Fruit fly (Drosophila melanogaster) whole organism, embryonic: ENCODE measurements around the gene CG34305.

Experiments used
- Atf-2 ChIP-seq: fragments of 200-800 bp; sonication (Bioruptor generic); optimal IDR thresholded peaks from 2 replicates; lab custom pipeline; 2016; ENCODE audit warnings: missing biosample characterization, missing genetic modification characterization
- B-H1 ChIP-seq: fragments of 200-800 bp; sonication (Bioruptor generic); IDR thresholded peaks from 3 replicates; pipeline ENCODE4 v1.3.6; 2022; ENCODE audit warnings: missing biosample characterization, missing genetic modification characterization
- Bgb ChIP-seq: fragments of 200-800 bp; sonication (Bioruptor generic); IDR thresholded peaks from 2 replicates; pipeline ENCODE4 v1.3.6; 2022; ENCODE audit warnings: missing biosample characterization, missing genetic modification characterization; ENCODE audit not compliant: partially characterized antibody
- Blimp-1 ChIP-seq: fragments of 200-800 bp; sonication (Bioruptor generic); optimal IDR thresholded peaks from 3 replicates; lab custom pipeline; 2018; ENCODE audit warnings: missing biosample characterization, missing genetic modification characterization, mild to moderate bottlenecking, moderate library complexity, missing genetic modification reagents
- CG10321 ChIP-seq: fragments of 200-800 bp; sonication (Bioruptor generic); IDR thresholded peaks from 2 replicates; pipeline ENCODE4 v1.3.6; 2022; ENCODE audit warnings: missing biosample characterization, missing genetic modification characterization
- CG12391 ChIP-seq: fragments of 200-800 bp; sonication (Bioruptor generic); optimal IDR thresholded peaks from 3 replicates; lab custom pipeline; 2018; ENCODE audit warnings: missing biosample characterization, mild to moderate bottlenecking, missing genetic modification characterization, moderate library complexity
- CG13424 ChIP-seq: fragments of 200-800 bp; sonication (Bioruptor generic); optimal IDR thresholded peaks from 2 replicates; lab custom pipeline; 2019; ENCODE audit warnings: missing biosample characterization, mild to moderate bottlenecking, missing genetic modification characterization, moderate library complexity
- CG13775 ChIP-seq: fragments of 200-800 bp; sonication (Bioruptor generic); optimal IDR thresholded peaks from 3 replicates; lab custom pipeline; 2017; ENCODE audit warnings: missing biosample characterization, mild to moderate bottlenecking, missing genetic modification characterization
- CG13894 ChIP-seq: fragments of 200-800 bp; sonication (Bioruptor generic); optimal IDR thresholded peaks from 3 replicates; lab custom pipeline; 2018; ENCODE audit warnings: missing biosample characterization, mild to moderate bottlenecking, missing genetic modification characterization, moderate library complexity
- CG1792 ChIP-seq: fragments of 200-800 bp; sonication (Bioruptor generic); optimal IDR thresholded peaks from 2 replicates; lab custom pipeline; 2016; ENCODE audit warnings: missing biosample characterization, missing genetic modification characterization
- CG18011 ChIP-seq: fragments of 200-800 bp; sonication (Bioruptor generic); optimal IDR thresholded peaks from 2 replicates; lab custom pipeline; 2017; ENCODE audit warnings: missing biosample characterization, missing genetic modification characterization, mild to moderate bottlenecking, moderate library complexity, missing genotype
- CG2199 ChIP-seq: fragments of 200-800 bp; sonication (Bioruptor generic); IDR thresholded peaks from 3 replicates; pipeline ENCODE4 v1.3.6; 2022; ENCODE audit warnings: missing biosample characterization, missing genetic modification characterization
- CG2202 ChIP-seq: fragments of 200-800 bp; sonication (Bioruptor generic); optimal IDR thresholded peaks from 2 replicates; lab custom pipeline; 2018; ENCODE audit warnings: missing biosample characterization, mild to moderate bottlenecking, missing genetic modification characterization
- CG2875 ChIP-seq: fragments of 200-800 bp; sonication (Bioruptor generic); optimal IDR thresholded peaks from 2 replicates; lab custom pipeline; 2017; ENCODE audit warnings: missing biosample characterization, mild to moderate bottlenecking, missing genetic modification characterization, missing genetic modification reagents
- CG32767 ChIP-seq: fragments of 200-800 bp; sonication (Bioruptor generic); IDR thresholded peaks from 2 replicates; pipeline ENCODE4 v1.3.6; 2022; ENCODE audit warnings: missing biosample characterization, missing genetic modification characterization
- CG7271 ChIP-seq: fragments of 200-800 bp; sonication (Bioruptor generic); optimal IDR thresholded peaks from 2 replicates; lab custom pipeline; 2018; ENCODE audit warnings: missing biosample characterization, mild to moderate bottlenecking, missing genetic modification characterization, moderate library complexity
- CG7987 ChIP-seq: fragments of 200-800 bp; sonication (Bioruptor generic); optimal IDR thresholded peaks from 2 replicates; lab custom pipeline; 2018; ENCODE audit warnings: missing biosample characterization, mild to moderate bottlenecking, missing genetic modification characterization, moderate library complexity
- CG8388 ChIP-seq: fragments of 200-800 bp; sonication (Bioruptor generic); optimal IDR thresholded peaks from 2 replicates; lab custom pipeline; 2019; ENCODE audit warnings: missing biosample characterization, mild to moderate bottlenecking, missing genetic modification characterization, moderate library complexity
- CrebB ChIP-seq: fragments of 200-800 bp; sonication (Bioruptor generic); optimal IDR thresholded peaks from 3 replicates; lab custom pipeline; 2018; ENCODE audit warnings: missing biosample characterization, mild to moderate bottlenecking, missing genetic modification characterization
- Dll ChIP-seq: fragments of 200-800 bp; sonication (Bioruptor generic); IDR thresholded peaks from 4 replicates; pipeline ENCODE4 v1.3.6; 2022; ENCODE audit warnings: missing biosample characterization, missing genetic modification characterization; ENCODE audit not compliant: partially characterized antibody
- Drgx ChIP-seq: fragments of 200-800 bp; sonication (Bioruptor generic); IDR thresholded peaks from 2 replicates; pipeline ENCODE4 v1.3.6; 2022; ENCODE audit warnings: missing biosample characterization, missing genetic modification characterization
- E2f2 ChIP-seq: fragments of 200-800 bp; sonication (Bioruptor generic); IDR thresholded peaks from 2 replicates; pipeline ENCODE4 v1.3.6; 2022; ENCODE audit warnings: missing biosample characterization, missing genetic modification characterization
- Ets65A ChIP-seq: fragments of 200-800 bp; sonication (Bioruptor generic); peaks from one replicate; lab custom pipeline; 2016; ENCODE audit warnings: missing biosample characterization, missing genetic modification characterization
- HHEX ChIP-seq: fragments of 200-800 bp; sonication (Bioruptor generic); optimal IDR thresholded peaks from 3 replicates; lab custom pipeline; 2017; ENCODE audit warnings: missing biosample characterization, mild to moderate bottlenecking, missing genetic modification characterization, missing genetic modification reagents
- Meics ChIP-seq: fragments of 200-800 bp; sonication (Bioruptor generic); optimal IDR thresholded peaks from 2 replicates; lab custom pipeline; 2017; ENCODE audit warnings: missing biosample characterization, mild to moderate bottlenecking, missing genetic modification characterization
- Myb ChIP-seq: fragments of 200-800 bp; sonication (Bioruptor generic); optimal IDR thresholded peaks from 2 replicates; lab custom pipeline; 2016; ENCODE audit warnings: missing biosample characterization, missing genetic modification characterization
- Neu2 ChIP-seq: fragments of 200-800 bp; sonication (Bioruptor generic); optimal IDR thresholded peaks from 3 replicates; lab custom pipeline; 2016; ENCODE audit warnings: missing biosample characterization, missing genetic modification characterization, borderline replicate concordance
- Sox100B ChIP-seq: fragments of 200-800 bp; sonication (Bioruptor generic); optimal IDR thresholded peaks from 3 replicates; lab custom pipeline; 2018; ENCODE audit warnings: missing biosample characterization, mild to moderate bottlenecking, missing genetic modification characterization
- corto ChIP-seq: fragments of 200-800 bp; sonication (Bioruptor generic); optimal IDR thresholded peaks from 2 replicates; lab custom pipeline; 2016; ENCODE audit warnings: missing biosample characterization, mild to moderate bottlenecking, missing genetic modification characterization, moderate library complexity
- croc ChIP-seq: fragments of 200-800 bp; sonication (Bioruptor generic); conservative IDR thresholded peaks from 3 replicates; pipeline ENCODE4 v1.3.6; 2022; ENCODE audit warnings: missing biosample characterization, missing genetic modification characterization
- fru ChIP-seq: fragments of >200 bp; optimal IDR thresholded peaks from 2 replicates; lab custom pipeline; 2017
- gcm2 ChIP-seq: fragments of 200-800 bp; sonication (Bioruptor generic); optimal IDR thresholded peaks from 2 replicates; lab custom pipeline; 2016; ENCODE audit warnings: missing biosample characterization, missing genetic modification characterization
- h ChIP-seq: fragments of >200 bp; optimal IDR thresholded peaks from 2 replicates; lab custom pipeline; 2017
- inv ChIP-seq: fragments of 200-800 bp; sonication (Bioruptor generic); IDR thresholded peaks from 2 replicates; pipeline ENCODE4 v1.3.6; 2022; ENCODE audit warnings: missing biosample characterization, missing genetic modification characterization; ENCODE audit not compliant: partially characterized antibody
- jumu ChIP-seq: fragments of 200-800 bp; sonication (Bioruptor generic); optimal IDR thresholded peaks from 3 replicates; lab custom pipeline; 2016; ENCODE audit warnings: missing biosample characterization, missing genetic modification characterization
- kay ChIP-seq: fragments of 200-800 bp; sonication (Bioruptor generic); optimal IDR thresholded peaks from 2 replicates; lab custom pipeline; 2016; ENCODE audit warnings: missing biosample characterization, missing genetic modification characterization
- ken ChIP-seq: fragments of 200-800 bp; sonication (Bioruptor generic); IDR thresholded peaks from 3 replicates; pipeline ENCODE4 v1.3.6; 2022; ENCODE audit warnings: missing biosample characterization, missing genetic modification characterization
- lola ChIP-seq, 3 experiments: fragments of >200 bp in 2 of 3; fragments of 200-800 bp in 1 of 3; sonication (Bioruptor generic) in 1 of 3; optimal IDR thresholded peaks; 2 replicates each; lab custom pipeline; 2017 to 2019; ENCODE audit warnings: missing biosample characterization in 3 of 3, missing genetic modification characterization in 3 of 3, mild to moderate bottlenecking in 1 of 3, moderate library complexity in 1 of 3
- luna ChIP-seq: fragments of 200-800 bp; sonication (Bioruptor generic); optimal IDR thresholded peaks from 2 replicates; lab custom pipeline; 2016; ENCODE audit warnings: missing biosample characterization, missing genetic modification characterization
- nerfin-2 ChIP-seq: fragments of 200-800 bp; sonication (Bioruptor generic); IDR thresholded peaks from 2 replicates; pipeline ENCODE4 v1.3.6; 2022; ENCODE audit warnings: missing biosample characterization, missing genetic modification characterization; ENCODE audit not compliant: partially characterized antibody
- nmo ChIP-seq: fragments of 200-800 bp; sonication (Bioruptor generic); optimal IDR thresholded peaks from 2 replicates; lab custom pipeline; 2018; ENCODE audit warnings: missing biosample characterization, mild to moderate bottlenecking, missing genetic modification characterization, moderate library complexity
- pnt ChIP-seq: fragments of 200-800 bp; sonication (Bioruptor generic); optimal IDR thresholded peaks from 3 replicates; lab custom pipeline; 2016; ENCODE audit warnings: missing biosample characterization, missing genetic modification characterization
- rib ChIP-seq: fragments of 200-800 bp; sonication (Bioruptor generic); IDR thresholded peaks from 2 replicates; pipeline ENCODE4 v1.3.6; 2022; ENCODE audit warnings: missing biosample characterization, missing genetic modification characterization
- salm ChIP-seq: fragments of 200-800 bp; sonication (Bioruptor generic); optimal IDR thresholded peaks from 2 replicates; lab custom pipeline; 2018; ENCODE audit warnings: missing biosample characterization, mild to moderate bottlenecking, missing genetic modification characterization
- sd ChIP-seq: fragments of 200-800 bp; sonication (Bioruptor generic); optimal IDR thresholded peaks from 3 replicates; lab custom pipeline; 2018; ENCODE audit warnings: missing biosample characterization, mild to moderate bottlenecking, missing genetic modification characterization, moderate library complexity
- vfl ChIP-seq: fragments of 200-800 bp; sonication (Bioruptor generic); optimal IDR thresholded peaks from 2 replicates; lab custom pipeline; 2016; ENCODE audit warnings: missing biosample characterization, missing genetic modification characterization
- wor ChIP-seq: fragments of 200-800 bp; sonication (Bioruptor generic); IDR thresholded peaks from 2 replicates; pipeline ENCODE4 v1.3.6; 2022; ENCODE audit warnings: missing biosample characterization, missing genetic modification characterization
- z ChIP-seq: fragments of 200-800 bp; sonication (Bioruptor generic); IDR thresholded peaks from 3 replicates; pipeline ENCODE4 v1.3.6; 2022; ENCODE audit warnings: missing biosample characterization, missing genetic modification characterization
- zfh1 ChIP-seq: fragments of 200-800 bp; sonication (Bioruptor generic); IDR thresholded peaks from 3 replicates; pipeline ENCODE4 v1.3.6; 2022; ENCODE audit warnings: missing biosample characterization, missing genetic modification characterization

Gene CG34305

dm6 chr3R:4215264-4215993 lies 27.5 kb downstream of the CG34305 start, which contains the start of gene CG14636 (continued):
- TF ChIP-seq corto (GFP tag; lab: Kevin White, UChicago) (no peak), Myb (GFP tag; lab: Kevin White, UChicago) (peak; percentile 53), Atf-2 (GFP tag; lab: Kevin White, UChicago) (peak; percentile 57), h (lab: Kevin White, UChicago) (no peak), sd (tag; lab: Kevin White, UChicago) (peak; percentile 8), CG8388 (GFP tag; lab: Kevin White, UChicago) (peak; percentile 21), CG7987 (no peak), Neu2 (GFP tag; lab: Kevin White, UChicago) (peak; percentile 4), lola (GFP tag; optimal IDR thresholded peaks at IDR 0.05; lab: Kevin White, UChicago) (no peak), CG10321 (no peak), salm (tag; lab: Kevin White, UChicago) (peak; percentile 18), inv (GFP tag; lab: Robert Waterston, UW) (no peak; the same call in 1 of the 2 replicates), CG32767 (0 out of 2 replicates have a peak, but pooled peaks have one; percentile 18), Dll (GFP tag; lab: Robert Waterston, UW) (peak; percentile 48; the same call in 1 of the 4 replicates), vfl (GFP tag; lab: Kevin White, UChicago) (no peak), nmo (peak; percentile 43), Ets65A (peak; percentile 87), Blimp-1 (peak; percentile 10), fru (lab: Kevin White, UChicago) (no peak), HHEX (GFP tag; lab: Kevin White, UChicago) (peak; percentile 69), nerfin-2 (GFP tag; lab: Robert Waterston, UW) (0 out of 2 replicates have a peak, but pooled peaks have one; percentile 32), rib (peak; percentile 75; the same call in 1 of the 2 replicates), Meics (peak; percentile 77), CG18011 (GFP tag; lab: Kevin White, UChicago) (peak; percentile 48), B-H1 (peak; percentile 60), Bgb (GFP tag; lab: Robert Waterston, UW) (peak; percentile 58; the same call in 1 of the 2 replicates), luna (no peak), CG13424 (tag; lab: Kevin White, UChicago) (peak; percentile 73), zfh1 (GFP tag; lab: Robert Waterston, UW) (peak; percentile 60; the same call in 1 of the 3 replicates), Sox100B (GFP tag; lab: Kevin White, UChicago) (peak; percentile 70), CG2875 (no peak), gcm2 (GFP tag; lab: Kevin White, UChicago) (peak; percentile 25), CG13775 (GFP tag; lab: Kevin White, UChicago) (peak; percentile 51), E2f2 (GFP tag; lab: Robert Waterston, UW) (peak; percentile 60), CG13894 (tag; lab: Kevin White, UChicago) (no peak), croc (GFP tag; lab: Robert Waterston, UW) (no peak), Drgx (GFP tag; lab: Robert Waterston, UW) (peak; percentile 83), ken (GFP tag; lab: Robert Waterston, UW) (no peak), CG12391 (peak; percentile 47), kay (GFP tag; lab: Kevin White, UChicago) (no peak), CG7271 (tag; lab: Kevin White, UChicago) (no peak), CG1792 (GFP tag; lab: Kevin White, UChicago) (peak; percentile 37), pnt (GFP tag; lab: Kevin White, UChicago) (peak; percentile 73), CG2199 (GFP tag; lab: Robert Waterston, UW) (peak; percentile 63; the same call in 2 of the 3 replicates), z (GFP tag; lab: Robert Waterston, UW) (0 out of 3 replicates have a peak, but pooled peaks have one; percentile 45), CG2202 (tag; lab: Kevin White, UChicago) (no peak), wor (peak; percentile 51), CrebB (tag; lab: Kevin White, UChicago) (peak; percentile 53), jumu (peak; percentile 78)
